Worm (Caenorhabditis elegans) whole organism, early embryonic: ENCODE data around the gene brap-2.

Experiments
- F13C5.2 ChIP-seq: sonication (generic microtip); optimal IDR thresholded peaks from 2 replicates; lab custom pipeline; 2017; ENCODE audit warnings: mild to moderate bottlenecking, missing genetic modification characterization, inconsistent platforms, missing compliant biosample characterization
- aly-1 ChIP-seq: sonication (generic microtip); optimal IDR thresholded peaks from 2 replicates; lab custom pipeline; 2016; ENCODE audit warnings: missing genetic modification characterization, missing compliant biosample characterization
- ama-1 ChIP-seq: fragments of 150-350 bp; optimal IDR thresholded peaks from 2 replicates; lab custom pipeline; 2014
- ceh-13 ChIP-seq: fragments of 200-800 bp; sonication (Bioruptor generic); optimal IDR thresholded peaks from 2 replicates; lab custom pipeline; 2018; ENCODE audit warnings: mild to moderate bottlenecking, missing genetic modification characterization, missing compliant biosample characterization
- ets-7 ChIP-seq: sonication (generic microtip); optimal IDR thresholded peaks from 2 replicates; lab custom pipeline; 2016; ENCODE audit warnings: missing genotype, missing genetic modification characterization, missing compliant biosample characterization
- flt-1 ChIP-seq: fragments of 200-800 bp; sonication (Bioruptor generic); IDR thresholded peaks from 2 replicates; pipeline ENCODE4 v1.3.6; 2022; ENCODE audit warnings: missing genetic modification characterization, missing compliant biosample characterization
- hmbx-1 ChIP-seq: sonication (generic microtip); optimal IDR thresholded peaks from 2 replicates; lab custom pipeline; 2016; ENCODE audit warnings: mild to moderate bottlenecking, missing genetic modification characterization, missing compliant biosample characterization
- hmg-4 ChIP-seq: fragments of 200-800 bp; sonication (Bioruptor generic); optimal IDR thresholded peaks from 2 replicates; lab custom pipeline; 2018; ENCODE audit warnings: mild to moderate bottlenecking, missing genetic modification characterization, missing compliant biosample characterization
- pes-1 ChIP-seq: fragments of 200-800 bp; sonication (Bioruptor generic); IDR thresholded peaks from 2 replicates; pipeline ENCODE4 v1.3.6; 2022; ENCODE audit warnings: missing genetic modification reagents, missing genetic modification characterization, missing compliant biosample characterization
- sea-1 ChIP-seq: fragments of 200-800 bp; sonication (Bioruptor generic); conservative IDR thresholded peaks from 2 replicates; pipeline ENCODE4 v1.3.6; 2022; ENCODE audit warnings: missing genetic modification characterization, missing compliant biosample characterization
- tbx-11 ChIP-seq: fragments of 200-800 bp; sonication (Bioruptor generic); IDR thresholded peaks from 2 replicates; pipeline ENCODE4 v1.3.6; 2022; ENCODE audit warnings: missing genetic modification characterization, missing compliant biosample characterization
- tbx-37 ChIP-seq: fragments of 200-800 bp; sonication (Bioruptor generic); conservative IDR thresholded peaks from 2 replicates; pipeline ENCODE4 v1.3.6; 2022; ENCODE audit warnings: missing genetic modification reagents, missing genetic modification characterization, missing compliant biosample characterization

DNA sequence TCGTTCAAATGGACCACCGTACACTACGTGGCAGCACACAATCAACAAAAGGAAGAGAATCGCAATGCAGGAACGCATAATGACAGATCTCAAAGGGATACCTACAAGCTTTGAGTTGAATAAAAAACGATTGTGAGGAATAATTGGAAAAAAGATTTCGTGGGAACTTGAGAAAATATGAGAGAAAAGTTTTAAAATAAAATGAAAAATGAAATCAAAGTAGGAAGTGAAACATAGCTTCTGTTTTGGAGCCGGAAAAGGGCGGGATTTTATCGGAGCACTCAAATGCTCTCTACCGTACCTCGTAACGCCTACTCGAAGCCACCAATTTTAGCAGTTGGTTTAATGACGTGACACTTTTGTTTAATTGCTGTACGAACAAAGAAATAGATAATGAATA, 48.2 kb downstream of the brap-2 start, which contains the start of gene F09E5.14:
- TF ChIP-seq F13C5.2 (tag; lab: Kevin White, UChicago): no peak
- TF ChIP-seq flt-1: no peak
- TF ChIP-seq pes-1 (GFP tag; lab: Robert Waterston, UW): no peak
- no peak for TF ChIP-seq ama-1 (lab: Kevin White, UChicago)
- TF ChIP-seq ets-7 (tag; lab: Kevin White, UChicago): no peak
- TF ChIP-seq aly-1: no peak
- no peak for TF ChIP-seq tbx-11 (GFP tag; lab: Robert Waterston, UW)
- no peak for TF ChIP-seq sea-1 (GFP tag; lab: Robert Waterston, UW)
- TF ChIP-seq ceh-13 (GFP tag; lab: Kevin White, UChicago): no peak
- no peak for TF ChIP-seq hmg-4 (GFP tag; lab: Kevin White, UChicago)
- TF ChIP-seq hmbx-1: no peak
- TF ChIP-seq tbx-37 (GFP tag; lab: Robert Waterston, UW): no peak
